Worm (Caenorhabditis elegans) whole organism, L2 larva: ENCODE results near the gene Y54G2A.37.

ENCODE experiments used
- aly-2 ChIP-seq: fragments of 150-350 bp; optimal IDR thresholded peaks from 2 replicates; lab custom pipeline; 2014; ENCODE audit warnings: missing biosample characterization, missing genetic modification characterization
- egl-27 ChIP-seq: sonication (generic microtip); optimal IDR thresholded peaks from 3 replicates; lab custom pipeline; 2017; ENCODE audit warnings: missing biosample characterization, missing genetic modification reagents, missing genetic modification characterization
- elt-3 ChIP-seq: sonication (generic microtip); optimal IDR thresholded peaks from 2 replicates; lab custom pipeline; 2017; ENCODE audit warnings: missing biosample characterization, missing genetic modification characterization
- nhr-10 ChIP-seq: sonication (generic microtip); optimal IDR thresholded peaks from 2 replicates; lab custom pipeline; 2017; ENCODE audit warnings: missing biosample characterization, missing genetic modification characterization
- nhr-237 ChIP-seq: fragments of 150-350 bp; optimal IDR thresholded peaks from 2 replicates; lab custom pipeline; 2014; ENCODE audit warnings: missing biosample characterization, missing genetic modification characterization
- nhr-25 ChIP-seq: fragments of 150-350 bp; sonication (generic microtip); optimal IDR thresholded peaks from 3 replicates; lab custom pipeline; 2014; ENCODE audit warnings: missing biosample characterization, missing genetic modification characterization
- ztf-11 ChIP-seq: sonication (generic microtip); optimal IDR thresholded peaks from 2 replicates; lab custom pipeline; 2017; ENCODE audit warnings: missing biosample characterization, missing genetic modification characterization

- TF ChIP-seq egl-27 (tag; lab: Kevin White, UChicago): no peak
- no peak for TF ChIP-seq nhr-10 (tag; lab: Kevin White, UChicago)
- TF ChIP-seq aly-2 (tag; lab: Kevin White, UChicago): no peak
- no peak for TF ChIP-seq nhr-25 (tag; lab: Kevin White, UChicago)
- no peak for TF ChIP-seq nhr-237 (tag; lab: Kevin White, UChicago)
- no peak for TF ChIP-seq ztf-11 (tag; lab: Kevin White, UChicago)
- no peak for TF ChIP-seq elt-3
Measured at ce11 chrIV:2849269-2849668, 28.8 kb downstream of the Y54G2A.37 start.
